Fruit fly (Drosophila melanogaster): ENCODE measurements around the gene Nuf2.

dm6 chr2L:7071862-7072261, 6.2 kb upstream of the Nuf2 start:
- TF ChIP-seq Sin3A (optimal IDR thresholded peaks at IDR 0.05) (no peak), insv (optimal IDR thresholded peaks at IDR 0.05) (no peak), ttk (optimal IDR thresholded peaks at IDR 0.05) (no peak), psq (optimal IDR thresholded peaks at IDR 0.05) (no peak)
